Worm (Caenorhabditis elegans) whole organism, mixed stage, embryonic: ENCODE measurements around the gene R05D3.9.
A peak's percentile ranks its signal among the peaks of the same experiment; 100 is the strongest.

Experiments
- M03D4.4 ChIP-seq: sonication (generic microtip); optimal IDR thresholded peaks from 2 replicates; lab custom pipeline; 2017; ENCODE audit warnings: mild to moderate bottlenecking, missing genetic modification characterization, missing compliant biosample characterization
- bed-3 ChIP-seq: fragments of 200-800 bp; sonication (Bioruptor generic); optimal IDR thresholded peaks from 3 replicates; lab custom pipeline; 2018; ENCODE audit warnings: mild to moderate bottlenecking, missing genetic modification characterization, moderate library complexity, missing compliant biosample characterization
- blmp-1 ChIP-seq: fragments of 150-350 bp; optimal IDR thresholded peaks from 2 replicates; lab custom pipeline; 2014; ENCODE audit warnings: missing biosample characterization, missing genetic modification characterization
- ceh-39 ChIP-seq: fragments of 150-350 bp; optimal IDR thresholded peaks from 2 replicates; lab custom pipeline; 2014; ENCODE audit warnings: missing biosample characterization, missing genetic modification characterization
- ceh-43 ChIP-seq: fragments of 200-800 bp; sonication (Bioruptor generic); optimal IDR thresholded peaks from 2 replicates; lab custom pipeline; 2018; ENCODE audit warnings: mild to moderate bottlenecking, missing genetic modification characterization, moderate library complexity, missing compliant biosample characterization
- ces-1 ChIP-seq: fragments of 150-350 bp; optimal IDR thresholded peaks from 2 replicates; lab custom pipeline; 2014; ENCODE audit warnings: missing biosample characterization, missing genetic modification reagents, missing genetic modification characterization
- cnd-1 ChIP-seq: fragments of 200-800 bp; sonication (Bioruptor generic); optimal IDR thresholded peaks from 2 replicates; lab custom pipeline; 2018; ENCODE audit warnings: mild to moderate bottlenecking, missing genetic modification characterization, missing compliant biosample characterization
- drap-1 ChIP-seq: fragments of 200-800 bp; sonication (Bioruptor generic); optimal IDR thresholded peaks from 3 replicates; lab custom pipeline; 2018; ENCODE audit warnings: mild to moderate bottlenecking, missing genetic modification characterization, missing compliant biosample characterization
- elt-1 ChIP-seq: sonication (generic microtip); optimal IDR thresholded peaks from 2 replicates; lab custom pipeline; 2017; ENCODE audit warnings: missing genetic modification characterization, mild to moderate bottlenecking, missing compliant biosample characterization, antibody characterized with exemption, moderate library complexity, borderline replicate concordance; ENCODE audit not compliant: insufficient read depth
- elt-3 ChIP-seq: fragments of 150-350 bp; optimal IDR thresholded peaks from 2 replicates; lab custom pipeline; 2014; ENCODE audit warnings: missing biosample characterization, missing genetic modification characterization
- flh-1 ChIP-seq: fragments of 200-800 bp; sonication (Bioruptor generic); optimal IDR thresholded peaks from 2 replicates; lab custom pipeline; 2018; ENCODE audit warnings: mild to moderate bottlenecking, missing genetic modification characterization, moderate library complexity, missing compliant biosample characterization
- ham-2 ChIP-seq: fragments of 200-800 bp; sonication (Bioruptor generic); optimal IDR thresholded peaks from 2 replicates; lab custom pipeline; 2018; ENCODE audit warnings: mild to moderate bottlenecking, missing genetic modification characterization, missing compliant biosample characterization
- lin-13 ChIP-seq: fragments of 150-350 bp; optimal IDR thresholded peaks from 2 replicates; lab custom pipeline; 2014; ENCODE audit warnings: missing biosample characterization, missing genetic modification characterization
- lin-32 ChIP-seq: fragments of 200-800 bp; sonication (Bioruptor generic); optimal IDR thresholded peaks from 2 replicates; lab custom pipeline; 2018; ENCODE audit warnings: mild to moderate bottlenecking, missing genetic modification characterization, missing compliant biosample characterization
- lsy-2 ChIP-seq: fragments of 150-350 bp; optimal IDR thresholded peaks from 2 replicates; lab custom pipeline; 2014; ENCODE audit warnings: missing biosample characterization, missing genetic modification characterization
- mab-5 ChIP-seq: fragments of 150-350 bp; optimal IDR thresholded peaks from 2 replicates; lab custom pipeline; 2014; ENCODE audit warnings: missing biosample characterization, missing genetic modification characterization
- mep-1 ChIP-seq: fragments of 150-350 bp; optimal IDR thresholded peaks from 2 replicates; lab custom pipeline; 2017; ENCODE audit warnings: missing biosample characterization, missing genetic modification reagents, missing genetic modification characterization, inconsistent platforms
- mls-2 ChIP-seq: sonication (generic microtip); optimal IDR thresholded peaks from 2 replicates; lab custom pipeline; 2016; ENCODE audit warnings: mild to moderate bottlenecking, missing genetic modification characterization, moderate library complexity, missing compliant biosample characterization
- nhr-12 ChIP-seq: fragments of 150-350 bp; optimal IDR thresholded peaks from 2 replicates; lab custom pipeline; 2014; ENCODE audit warnings: missing biosample characterization, missing genetic modification characterization
- nhr-2 ChIP-seq: fragments of 150-350 bp; optimal IDR thresholded peaks from 2 replicates; lab custom pipeline; 2014; ENCODE audit warnings: missing biosample characterization, missing genetic modification characterization
- nhr-76 ChIP-seq: sonication (generic microtip); optimal IDR thresholded peaks from 2 replicates; lab custom pipeline; 2017; ENCODE audit warnings: missing biosample characterization, missing genetic modification characterization
- pha-4 ChIP-seq: fragments of 150-350 bp; optimal IDR thresholded peaks from 2 replicates; lab custom pipeline; 2018; ENCODE audit warnings: missing biosample characterization, missing genetic modification reagents, missing genetic modification characterization
- sem-2 ChIP-seq: fragments of 200-800 bp; sonication (Bioruptor generic); optimal IDR thresholded peaks from 2 replicates; lab custom pipeline; 2018; ENCODE audit warnings: mild to moderate bottlenecking, missing genetic modification characterization, missing compliant biosample characterization
- snpc-4 ChIP-seq: fragments of 150-350 bp; optimal IDR thresholded peaks from 2 replicates; lab custom pipeline; 2014; ENCODE audit warnings: missing biosample characterization, missing genetic modification characterization
- tbx-8 ChIP-seq: fragments of 200-800 bp; sonication (Bioruptor generic); optimal IDR thresholded peaks from 2 replicates; lab custom pipeline; 2018; ENCODE audit warnings: mild to moderate bottlenecking, missing genetic modification characterization, moderate library complexity, missing compliant biosample characterization
- unc-120 ChIP-seq: sonication (generic microtip); optimal IDR thresholded peaks from 2 replicates; lab custom pipeline; 2017; ENCODE audit warnings: missing genetic modification characterization, missing compliant biosample characterization; ENCODE audit not compliant: poor library complexity, severe bottlenecking
- unc-39 ChIP-seq: fragments of 150-350 bp; optimal IDR thresholded peaks from 2 replicates; lab custom pipeline; 2014; ENCODE audit warnings: missing biosample characterization, missing genetic modification characterization
- unc-62 ChIP-seq: fragments of 150-350 bp; optimal IDR thresholded peaks from 2 replicates; lab custom pipeline; 2014; ENCODE audit warnings: missing biosample characterization, missing genetic modification reagents, missing genetic modification characterization
- zip-8 ChIP-seq: fragments of 150-350 bp; optimal IDR thresholded peaks from 2 replicates; lab custom pipeline; 2014; ENCODE audit warnings: missing biosample characterization, missing genetic modification characterization
- ztf-11 ChIP-seq: fragments of 150-350 bp; optimal IDR thresholded peaks from 2 replicates; lab custom pipeline; 2014; ENCODE audit warnings: missing biosample characterization, missing genetic modification characterization

R05D3.9 gene

DNA sequence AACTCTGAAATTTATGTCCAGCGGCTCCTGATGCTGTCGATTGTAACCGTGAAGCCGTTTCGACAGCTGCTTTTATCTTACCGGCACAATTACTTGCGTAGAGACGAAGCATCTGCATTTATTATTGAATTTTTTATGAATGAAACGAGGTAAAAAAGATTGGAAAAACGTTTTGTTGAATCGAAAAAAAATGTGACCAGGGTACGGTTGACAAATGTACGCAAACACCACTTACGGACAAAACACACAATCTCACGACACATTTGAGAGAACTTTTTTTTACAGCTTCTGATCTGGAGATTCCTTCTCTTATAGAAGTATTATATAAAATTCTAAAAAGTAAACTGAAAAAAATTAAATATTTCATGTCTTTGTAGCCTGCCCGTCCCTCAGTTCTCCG lies 36.7 kb downstream of the R05D3.9 start, which contains the start of the genes mrps-18A and ZC262.2:
mrps-18A (minus strand) TSS at position 141 of the 400 bp plus-strand sequence.
ZC262.2 (plus strand) TSS at position 284 of the 400 bp plus-strand sequence.
- TF ChIP-seq lsy-2 (tag; lab: Kevin White, UChicago), result peak; percentile 95
- TF ChIP-seq elt-1 (tag; lab: Kevin White, UChicago), result no peak
- peak; percentile 4 for TF ChIP-seq ces-1 (GFP tag; lab: Kevin White, UChicago)

DNA sequence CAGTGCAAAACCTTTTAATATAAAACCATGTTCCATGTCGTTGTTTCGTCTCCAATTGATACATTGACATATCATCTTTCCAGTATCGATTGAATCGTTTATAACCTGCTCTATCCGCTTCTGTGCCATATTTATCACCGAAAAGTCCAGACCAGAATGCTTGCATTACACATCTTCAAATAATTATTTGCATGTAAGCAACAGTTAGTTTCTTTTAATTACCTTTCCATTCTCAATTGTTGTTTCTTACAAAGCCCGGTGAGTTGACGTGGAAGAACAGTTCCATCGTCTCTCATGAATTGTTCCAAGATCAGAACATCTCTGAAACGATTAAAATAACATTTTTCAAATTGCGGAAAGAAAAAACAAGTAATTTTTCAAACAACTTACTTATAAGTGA lies 37.3 kb downstream of the R05D3.9 start, which contains the start of gene iglr-2:
iglr-2 (minus strand) TSS at position 101 of the 400 bp plus-strand sequence.
- no peak for TF ChIP-seq mls-2 (tag; lab: Kevin White, UChicago)
- TF ChIP-seq zip-8, result no peak
- no peak for TF ChIP-seq drap-1 (GFP tag; lab: Kevin White, UChicago)
- no peak for TF ChIP-seq lin-13 (tag; lab: Kevin White, UChicago)
- TF ChIP-seq ces-1 (GFP tag; lab: Kevin White, UChicago), result no peak
- TF ChIP-seq ham-2, result no peak
- TF ChIP-seq unc-62, result no peak
- no peak for TF ChIP-seq unc-39
- TF ChIP-seq snpc-4 (tag; lab: Kevin White, UChicago), result no peak
- no peak for TF ChIP-seq cnd-1 (tag; lab: Kevin White, UChicago)
- no peak for TF ChIP-seq elt-3

DNA sequence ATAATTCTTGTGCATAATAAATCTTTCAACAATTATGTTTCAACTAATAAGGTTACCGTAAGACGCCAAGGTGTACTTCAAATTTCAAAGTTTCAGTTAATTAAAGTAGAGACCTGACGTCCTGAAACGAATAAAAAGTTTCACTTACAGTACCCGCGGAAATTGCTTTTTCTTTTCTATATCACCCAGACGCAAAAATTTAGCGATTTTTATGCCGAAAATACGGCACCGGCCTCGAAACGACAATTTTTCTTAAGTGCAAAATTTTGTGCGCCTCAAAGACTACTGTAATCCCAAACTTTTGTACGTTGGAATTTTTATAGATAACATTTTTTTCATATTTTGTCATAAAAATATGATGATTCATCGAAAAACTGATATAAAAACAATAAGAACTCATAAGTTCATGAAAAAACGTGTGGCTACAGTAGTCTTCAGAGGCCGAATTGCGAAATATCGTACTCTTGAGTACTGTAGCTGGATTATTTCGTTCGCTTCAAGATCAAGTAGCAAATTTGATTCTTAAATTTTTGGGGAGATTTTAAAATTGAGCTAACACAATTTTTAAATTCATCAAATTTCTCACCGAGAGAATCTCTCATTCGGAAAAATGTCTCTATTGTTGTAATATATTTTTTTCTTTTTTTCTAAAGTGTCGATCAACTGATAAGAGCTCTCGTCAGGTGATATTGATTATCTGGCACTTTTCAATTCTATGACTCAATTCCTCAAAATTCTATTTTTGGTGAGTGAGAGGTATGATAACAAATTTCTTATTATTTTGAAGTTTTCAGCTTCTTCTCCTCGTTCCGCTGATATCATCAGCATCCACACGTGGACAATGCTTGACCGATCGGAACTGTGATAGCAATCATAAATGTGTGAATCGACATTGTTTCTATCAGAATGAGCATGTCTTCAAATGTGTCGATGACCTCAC lies 42.7 kb downstream of the R05D3.9 start, which contains the start of gene ZC262.13:
ZC262.13 (plus strand) TSS at position 641 of the 940 bp plus-strand sequence.
- TF ChIP-seq ceh-43, result no peak
- no peak for TF ChIP-seq nhr-12 (tag; lab: Kevin White, UChicago)
- TF ChIP-seq ztf-11, result no peak
- no peak for TF ChIP-seq cnd-1 (tag; lab: Kevin White, UChicago)
- TF ChIP-seq mep-1 (tag; lab: Kevin White, UChicago), result no peak
- TF ChIP-seq mab-5, result no peak
- no peak for TF ChIP-seq ces-1 (GFP tag; lab: Kevin White, UChicago)
- TF ChIP-seq unc-62, result no peak

DNA sequence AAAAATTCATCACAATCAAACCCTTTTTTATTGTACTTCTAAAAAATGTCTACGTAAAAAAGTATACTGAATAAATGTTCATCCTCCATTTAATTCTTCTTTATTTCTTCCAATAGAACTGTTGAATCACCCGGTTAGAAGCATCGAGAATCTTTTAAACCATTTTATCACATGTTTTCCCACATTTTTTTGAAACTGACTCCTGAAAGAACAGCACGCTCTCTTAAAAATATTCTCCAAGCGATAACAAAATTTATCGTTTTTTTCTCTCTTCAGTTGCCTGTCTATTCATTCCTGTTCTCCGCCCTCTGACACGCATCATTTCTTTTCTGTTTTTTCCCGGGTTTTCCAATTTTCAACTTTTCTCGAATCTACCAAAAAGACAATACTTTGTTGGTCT lies 44.1 kb downstream of the R05D3.9 start, which contains the start of gene F10E9.12:
F10E9.12 (plus strand) TSS at position 131 of the 400 bp plus-strand sequence.
- TF ChIP-seq M03D4.4 (tag; lab: Kevin White, UChicago) (no peak), ceh-43 (no peak), ceh-39 (tag; lab: Kevin White, UChicago) (no peak), flh-1 (GFP tag; lab: Kevin White, UChicago) (no peak), bed-3 (GFP tag; lab: Kevin White, UChicago) (no peak), tbx-8 (GFP tag; lab: Kevin White, UChicago) (no peak), elt-3 (no peak), mls-2 (tag; lab: Kevin White, UChicago) (no peak), unc-120 (tag; lab: Kevin White, UChicago) (no peak), elt-1 (tag; lab: Kevin White, UChicago) (no peak), zip-8 (no peak), ham-2 (no peak), mab-5 (no peak), sem-2 (GFP tag; lab: Kevin White, UChicago) (no peak), nhr-12 (tag; lab: Kevin White, UChicago) (no peak), snpc-4 (tag; lab: Kevin White, UChicago) (no peak), lin-32 (GFP tag; lab: Kevin White, UChicago) (no peak), nhr-76 (tag; lab: Kevin White, UChicago) (no peak), ces-1 (GFP tag; lab: Kevin White, UChicago) (no peak), ztf-11 (no peak)
- TF ChIP-seq, all 35 proteins: peak for 0

DNA sequence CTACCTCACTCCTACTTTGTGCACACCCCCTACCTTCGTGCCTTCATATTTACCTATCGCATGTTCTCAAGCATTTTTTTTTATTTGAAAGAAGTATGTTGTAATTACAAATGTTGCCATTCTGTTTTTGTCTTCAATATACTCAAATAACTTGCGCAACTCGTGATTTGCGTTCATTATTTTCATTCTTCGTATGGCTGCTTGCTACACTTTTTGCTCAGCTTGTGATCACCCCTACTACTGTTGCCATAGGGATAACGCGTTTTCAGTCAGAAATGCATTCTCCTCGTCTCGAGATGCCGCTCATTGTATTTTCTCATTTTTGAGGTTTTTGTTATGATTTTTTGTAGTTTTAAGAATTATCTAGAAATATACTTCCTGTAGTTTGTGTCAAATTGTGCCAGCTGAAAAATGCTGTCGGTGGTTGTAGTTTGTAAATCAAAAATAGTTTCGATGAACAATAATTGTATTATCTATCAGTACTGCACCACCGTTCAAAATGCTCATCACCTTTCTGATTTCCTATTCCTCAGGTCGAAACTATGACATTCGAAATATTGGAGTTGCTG lies 45.8 kb downstream of the R05D3.9 start, which contains the start of gene F10E9.1:
F10E9.1 (plus strand) TSS at position 519 of the 569 bp plus-strand sequence.
- TF ChIP-seq unc-62, result no peak
- no peak for TF ChIP-seq nhr-12 (tag; lab: Kevin White, UChicago)
- TF ChIP-seq drap-1 (GFP tag; lab: Kevin White, UChicago), result no peak
- TF ChIP-seq lin-13 (tag; lab: Kevin White, UChicago), result no peak
- TF ChIP-seq pha-4 (tag; lab: Kevin White, UChicago), result no peak
- no peak for TF ChIP-seq mep-1 (tag; lab: Kevin White, UChicago)
- no peak for TF ChIP-seq unc-39
- no peak for TF ChIP-seq lin-32 (GFP tag; lab: Kevin White, UChicago)
- TF ChIP-seq blmp-1 (tag; lab: Kevin White, UChicago), result no peak
- no peak for TF ChIP-seq elt-1 (tag; lab: Kevin White, UChicago)
- TF ChIP-seq nhr-2, result no peak
- TF ChIP-seq tbx-8 (GFP tag; lab: Kevin White, UChicago), result no peak
- no peak for TF ChIP-seq ham-2
- TF ChIP-seq mab-5, result no peak
- no peak for TF ChIP-seq mls-2 (tag; lab: Kevin White, UChicago)
- TF ChIP-seq M03D4.4 (tag; lab: Kevin White, UChicago), result no peak
- TF ChIP-seq unc-120 (tag; lab: Kevin White, UChicago), result no peak
- TF ChIP-seq, all 35 proteins: peak for 0
